Fruit fly (Drosophila melanogaster) whole organism, prepupa: ENCODE results near the gene CG7006.

Source experiments
- CG11762 ChIP-seq: fragments of 200-800 bp; sonication (Bioruptor generic); optimal IDR thresholded peaks from 3 replicates; lab custom pipeline; 2016; ENCODE audit warnings: missing biosample characterization, missing genetic modification characterization; ENCODE audit not compliant: insufficient read depth
- CG7368 ChIP-seq: fragments of 200-800 bp; sonication (Bioruptor generic); optimal IDR thresholded peaks from 3 replicates; lab custom pipeline; 2016; ENCODE audit warnings: missing biosample characterization, missing genetic modification characterization
- Ets21C ChIP-seq: fragments of 200-800 bp; sonication (Bioruptor generic); optimal IDR thresholded peaks from 3 replicates; lab custom pipeline; 2016; ENCODE audit warnings: missing biosample characterization, missing genetic modification characterization
- esn ChIP-seq: fragments of 200-800 bp; sonication (Bioruptor generic); optimal IDR thresholded peaks from 2 replicates; lab custom pipeline; 2016; ENCODE audit warnings: missing biosample characterization, mild to moderate bottlenecking, missing genetic modification characterization, moderate library complexity

- TF ChIP-seq esn (GFP tag; lab: Kevin White, UChicago) (no peak), CG11762 (GFP tag; lab: Kevin White, UChicago) (peak; percentile 3), Ets21C (GFP tag; lab: Kevin White, UChicago) (no peak), CG7368 (GFP tag; lab: Kevin White, UChicago) (no peak)
These were observed 44.2 kb downstream of the CG7006 start, which contains the start of the genes CG31121 and CG11069 for dm6 chr3R:24894419-24895206.
